Fruit fly (Drosophila melanogaster) whole organism, wandering third instar larva: ENCODE measurements around the gene CG32071.

Experiments used
- Abd-B ChIP-seq: fragments of >200 bp; optimal IDR thresholded peaks from 2 replicates; lab custom pipeline; 2017; ENCODE audit warnings: missing biosample characterization, missing genetic modification characterization
- Dfd ChIP-seq: fragments of >200 bp; optimal IDR thresholded peaks from 2 replicates; lab custom pipeline; 2017; ENCODE audit warnings: missing biosample characterization, missing genetic modification characterization
- Hr78 ChIP-seq: fragments of >200 bp; optimal IDR thresholded peaks from 2 replicates; lab custom pipeline; 2017; ENCODE audit warnings: missing biosample characterization, missing genetic modification characterization
- Jra ChIP-seq: sonication (Bioruptor generic); optimal IDR thresholded peaks from 2 replicates; lab custom pipeline; 2016; ENCODE audit warnings: missing biosample characterization, missing genetic modification characterization
- br ChIP-seq: fragments of 200-800 bp; sonication (Bioruptor generic); optimal IDR thresholded peaks from 2 replicates; lab custom pipeline; 2016; ENCODE audit warnings: missing biosample characterization, missing genetic modification characterization
- dmrt93B ChIP-seq: fragments of 200-800 bp; sonication (Bioruptor generic); optimal IDR thresholded peaks from 2 replicates; lab custom pipeline; 2018; ENCODE audit warnings: missing biosample characterization, mild to moderate bottlenecking, missing genetic modification characterization
- foxo ChIP-seq, 2 experiments: fragments of 200-800 bp; sonication (Bioruptor generic); optimal IDR thresholded peaks; 2 replicates in 1 of 2; 3 replicates in 1 of 2; lab custom pipeline; 2016 to 2017; ENCODE audit warnings: missing biosample characterization in 2 of 2, missing genetic modification characterization in 2 of 2
- fru ChIP-seq: fragments of 200-800 bp; sonication (Bioruptor generic); optimal IDR thresholded peaks from 3 replicates; lab custom pipeline; 2016; ENCODE audit warnings: missing biosample characterization, mild to moderate bottlenecking, missing genetic modification characterization
- h ChIP-seq: fragments of 200-800 bp; sonication (Bioruptor generic); optimal IDR thresholded peaks from 3 replicates; lab custom pipeline; 2016; ENCODE audit warnings: missing biosample characterization, mild to moderate bottlenecking, missing genetic modification characterization
- lola ChIP-seq: fragments of >200 bp; optimal IDR thresholded peaks from 2 replicates; lab custom pipeline; 2017; ENCODE audit warnings: missing biosample characterization, missing genetic modification characterization
- sage ChIP-seq: fragments of 200-800 bp; sonication (Bioruptor generic); optimal IDR thresholded peaks from 2 replicates; lab custom pipeline; 2016; ENCODE audit warnings: missing biosample characterization, mild to moderate bottlenecking, missing genetic modification characterization

dm6 chr3L:11125636-11126532 is 22.2 kb upstream of the CG32071 start:
- TF ChIP-seq Dfd (no peak), h (GFP tag; lab: Kevin White, UChicago) (no peak), foxo (GFP tag; optimal IDR thresholded peaks at IDR 0.05; lab: Kevin White, UChicago) (no peak), fru (GFP tag; lab: Kevin White, UChicago) (no peak), Jra (GFP tag; lab: Kevin White, UChicago) (no peak), Hr78 (no peak), dmrt93B (no peak), lola (no peak), br (GFP tag; lab: Kevin White, UChicago) (no peak), sage (GFP tag; lab: Kevin White, UChicago) (no peak), Abd-B (GFP tag; lab: Kevin White, UChicago) (no peak)
